Fruit fly (Drosophila melanogaster): ENCODE results near the gene CG8004.

The CG8004 gene

dm6 chr3L:19902560-19903399 lies 25.5 kb downstream of the CG8004 start (continued):
- TF ChIP-seq sd (tag; optimal IDR thresholded peaks at IDR 0.05) (peak; percentile 79), NC2β (GFP tag; optimal IDR thresholded peaks at IDR 0.05) (peak; percentile 49), gcm (GFP tag; optimal IDR thresholded peaks at IDR 0.05) (peak; percentile 89), CG2120 (GFP tag; optimal IDR thresholded peaks at IDR 0.05) (peak; percentile 98), corto (GFP tag; optimal IDR thresholded peaks at IDR 0.05) (peak; percentile 97), Ravus (GFP tag; IDR thresholded peaks at IDR 0.05) (peak; percentile 79), CG11093 (GFP tag; IDR thresholded peaks at IDR 0.05) (peak; percentile 89), repo (GFP tag; optimal IDR thresholded peaks at IDR 0.05) (peak; percentile 93), sug (tag; optimal IDR thresholded peaks at IDR 0.05) (peak; percentile 75), mld (GFP tag; IDR thresholded peaks at IDR 0.05; ENCODE audit: partially characterized antibody) (no peak), MTF-1 (GFP tag; optimal IDR thresholded peaks at IDR 0.05; ENCODE audit: borderline replicate concordance) (peak; percentile 85), bsh (GFP tag; optimal IDR thresholded peaks at IDR 0.05) (peak; percentile 90 to 95), CG11398 (GFP tag; optimal IDR thresholded peaks at IDR 0.05) (peak; percentile 95), tna (GFP tag; IDR thresholded peaks at IDR 0.05; ENCODE audit: partially characterized antibody) (no peak), CG3726 (GFP tag; IDR thresholded peaks at IDR 0.05) (no peak; the same call in 2 of the 3 replicates), CG10267 (tag; optimal IDR thresholded peaks at IDR 0.05) (peak; percentile 69), CG10979 (tag; optimal IDR thresholded peaks at IDR 0.05) (peak; percentile 85), ac (GFP tag; optimal IDR thresholded peaks at IDR 0.05) (peak; percentile 29), CG11456 (GFP tag; IDR thresholded peaks at IDR 0.05) (peak; percentile 95), z (GFP tag; IDR thresholded peaks at IDR 0.05) (0 out of 3 replicates have a peak, but pooled peaks have one; percentile 18), Oaz (GFP tag; IDR thresholded peaks at IDR 0.05) (peak; percentile 89), psq (GFP tag; optimal IDR thresholded peaks at IDR 0.05) (peak; percentile 84), Hr51 (GFP tag; optimal IDR thresholded peaks at IDR 0.05) (peak; percentile 96), Trl (optimal IDR thresholded peaks at IDR 0.05) (no peak), Trl (GFP tag; optimal IDR thresholded peaks at IDR 0.05) (peak; percentile 97), zfh2 (GFP tag; optimal IDR thresholded peaks at IDR 0.05) (peak; percentile 97), CG4854 (GFP tag; optimal IDR thresholded peaks at IDR 0.05) (peak; percentile 79), CG4282 (GFP tag; optimal IDR thresholded peaks at IDR 0.05) (peak; percentile 93), hbn (GFP tag; IDR thresholded peaks at IDR 0.05; ENCODE audit: partially characterized antibody) (no peak), Hmr (GFP tag; optimal IDR thresholded peaks at IDR 0.05) (peak; percentile 95), Optix (GFP tag; IDR thresholded peaks at IDR 0.05) (peak; percentile 94), CG2116 (GFP tag; optimal IDR thresholded peaks at IDR 0.05) (peak; percentile 70), chif (GFP tag; optimal IDR thresholded peaks at IDR 0.05) (peak; percentile 93 to 94), CG12744 (GFP tag; optimal IDR thresholded peaks at IDR 0.05) (peak; percentile 92), cato (GFP tag; optimal IDR thresholded peaks at IDR 0.05; ENCODE audit: borderline replicate concordance) (peak; percentile 79), E2f2 (GFP tag; IDR thresholded peaks at IDR 0.05) (peak; percentile 79), CG9876 (GFP tag; optimal IDR thresholded peaks at IDR 0.05) (peak; percentile 90), trh (GFP tag; optimal IDR thresholded peaks at IDR 0.05) (peak; percentile 84), nau (GFP tag; optimal IDR thresholded peaks at IDR 0.05) (peak; percentile 54), sens (GFP tag) (peak; percentile 99), odd (GFP tag; optimal IDR thresholded peaks at IDR 0.05) (peak; percentile 90), unpg (GFP tag; optimal IDR thresholded peaks at IDR 0.05) (peak; percentile 96), NC2α (GFP tag; optimal IDR thresholded peaks at IDR 0.05) (peak; percentile 90), nom (GFP tag; optimal IDR thresholded peaks at IDR 0.05) (peak; percentile 95), Gsc (GFP tag; IDR thresholded peaks at IDR 0.05) (no peak), mirr (GFP tag; optimal IDR thresholded peaks at IDR 0.05) (peak; percentile 76), CG10462 (GFP tag; optimal IDR thresholded peaks at IDR 0.05) (peak; percentile 84), pb (GFP tag; optimal IDR thresholded peaks at IDR 0.05) (peak; percentile 94), chn (GFP tag; optimal IDR thresholded peaks at IDR 0.05) (peak; percentile 95)
